Worm (Caenorhabditis elegans): ENCODE data around the gene F32D8.14.

- TF ChIP-seq W03F9.2 (tag; optimal IDR thresholded peaks at IDR 0.05), result no peak
- no peak for TF ChIP-seq him-1 (tag; optimal IDR thresholded peaks at IDR 0.05)
Observed at ce11 chrV:10880138-10880882, 14.3 kb downstream of the F32D8.14 start, which contains the start of gene F32D8.1.
